Fruit fly (Drosophila melanogaster): ENCODE measurements around the gene CG33158.
A peak's percentile ranks its signal among the peaks of the same experiment; 100 is the strongest.

The CG33158 gene

DNA sequence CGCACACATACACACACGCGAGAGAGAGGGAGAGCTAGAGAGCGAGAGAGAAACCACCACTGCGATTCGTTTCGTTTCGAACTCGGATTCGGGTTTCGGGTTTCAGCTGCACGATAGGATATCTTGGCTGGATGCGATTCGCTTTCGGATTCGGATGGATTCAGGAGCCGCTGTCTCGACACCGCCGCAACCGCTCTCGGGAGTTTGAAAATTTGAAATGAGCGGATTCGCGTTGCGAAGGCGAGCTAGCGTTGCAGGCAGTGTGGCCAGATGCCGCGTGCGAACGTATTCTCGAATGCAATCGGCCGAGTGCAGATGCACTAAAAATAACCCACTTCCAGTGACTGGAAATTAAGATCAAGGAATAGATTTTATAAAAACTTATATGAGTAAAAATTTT, 7.8 kb upstream of the CG33158 start, which contains the start of gene fax (continued):
- no peak for TF ChIP-seq CG34406 (GFP tag; optimal IDR thresholded peaks at IDR 0.05)
- no peak for TF ChIP-seq Hr39 (GFP tag; optimal IDR thresholded peaks at IDR 0.05)
- TF ChIP-seq CG6854 (GFP tag; optimal IDR thresholded peaks at IDR 0.05), result peak; percentile 88
- TF ChIP-seq CG6808 (GFP tag; optimal IDR thresholded peaks at IDR 0.05), result no peak
- no peak for TF ChIP-seq CG11762 (GFP tag; optimal IDR thresholded peaks at IDR 0.05; ENCODE audit: insufficient read depth)
- no peak for TF ChIP-seq CG9139 (GFP tag; optimal IDR thresholded peaks at IDR 0.05)
- no peak for TF ChIP-seq Hr38 (GFP tag; optimal IDR thresholded peaks at IDR 0.05)
- no peak for TF ChIP-seq CG4318 (GFP tag; optimal IDR thresholded peaks at IDR 0.05)
- peak; percentile 28 for TF ChIP-seq Blimp-1 (GFP tag; optimal IDR thresholded peaks at IDR 0.05)
- TF ChIP-seq Eip78C (GFP tag), result peak; percentile 92
- no peak for TF ChIP-seq CG11902 (GFP tag; optimal IDR thresholded peaks at IDR 0.05)
- TF ChIP-seq Sox102F (GFP tag; optimal IDR thresholded peaks at IDR 0.05), result no peak
- peak; percentile 63; the same call in 1 of the 2 replicates for TF ChIP-seq CG15336 (GFP tag; IDR thresholded peaks at IDR 0.05)
- no peak for TF ChIP-seq CG8632 (GFP tag; optimal IDR thresholded peaks at IDR 0.05)
- peak in 1 of 2 experiments; percentile 26 for TF ChIP-seq salr (GFP tag; optimal IDR thresholded peaks at IDR 0.05)
- TF ChIP-seq eg (GFP tag; IDR thresholded peaks at IDR 0.05), result peak; percentile 55; the same call in 2 of the 3 replicates
- no peak for TF ChIP-seq fkh (GFP tag; optimal IDR thresholded peaks at IDR 0.05)
- TF ChIP-seq Eip93F (GFP tag; optimal IDR thresholded peaks at IDR 0.05), result no peak
- peak; percentile 65 for TF ChIP-seq esn (GFP tag; optimal IDR thresholded peaks at IDR 0.05)
- no peak for TF ChIP-seq vri (GFP tag; optimal IDR thresholded peaks at IDR 0.05)
- peak; percentile 66 for TF ChIP-seq Sox14 (GFP tag; optimal IDR thresholded peaks at IDR 0.05)
- TF ChIP-seq CG11294 (GFP tag; IDR thresholded peaks at IDR 0.05), result no peak
- TF ChIP-seq ss (GFP tag; optimal IDR thresholded peaks at IDR 0.05), result no peak
- TF ChIP-seq cyc (GFP tag; optimal IDR thresholded peaks at IDR 0.05), result peak; percentile 7
- TF ChIP-seq CG16779 (tag; optimal IDR thresholded peaks at IDR 0.05), result no peak
- no peak for TF ChIP-seq CG8319 (GFP tag; optimal IDR thresholded peaks at IDR 0.05)
- no peak for TF ChIP-seq Gug (GFP tag; IDR thresholded peaks at IDR 0.05)
- no peak for TF ChIP-seq Lpt (GFP tag; optimal IDR thresholded peaks at IDR 0.05)
- peak; percentile 32 for TF ChIP-seq lz (GFP tag; optimal IDR thresholded peaks at IDR 0.05)
- peak; percentile 51 for TF ChIP-seq achi (GFP tag; optimal IDR thresholded peaks at IDR 0.05)
- no peak for TF ChIP-seq pdm3 (GFP tag; optimal IDR thresholded peaks at IDR 0.05)
- peak; percentile 43 for TF ChIP-seq CG3032 (tag; optimal IDR thresholded peaks at IDR 0.05)
- TF ChIP-seq Smox (GFP tag; optimal IDR thresholded peaks at IDR 0.05), result peak; percentile 18
- TF ChIP-seq fd59A (GFP tag; optimal IDR thresholded peaks at IDR 0.05), result no peak

- TF ChIP-seq cyc (GFP tag; optimal IDR thresholded peaks at IDR 0.05), result peak; percentile 44
- TF ChIP-seq CG7368 (GFP tag; optimal IDR thresholded peaks at IDR 0.05), result no peak
- TF ChIP-seq Eip75B (GFP tag; optimal IDR thresholded peaks at IDR 0.05), result no peak
- TF ChIP-seq fkh (GFP tag; optimal IDR thresholded peaks at IDR 0.05), result peak; percentile 67
- TF ChIP-seq CG10669 (GFP tag; optimal IDR thresholded peaks at IDR 0.05), result no peak
- peak; percentile 8 for TF ChIP-seq CG3032 (tag; optimal IDR thresholded peaks at IDR 0.05)
- peak; percentile 46 for TF ChIP-seq CG31627 (GFP tag; optimal IDR thresholded peaks at IDR 0.05)
- no peak for TF ChIP-seq Blimp-1 (GFP tag; optimal IDR thresholded peaks at IDR 0.05)
- no peak for TF ChIP-seq acj6 (GFP tag; optimal IDR thresholded peaks at IDR 0.05)
- peak; percentile 37 for TF ChIP-seq Hr39 (GFP tag; optimal IDR thresholded peaks at IDR 0.05)
- TF ChIP-seq Sox14 (GFP tag; optimal IDR thresholded peaks at IDR 0.05), result peak; percentile 87
- TF ChIP-seq CG9139 (GFP tag; optimal IDR thresholded peaks at IDR 0.05), result no peak
- TF ChIP-seq lz (GFP tag; optimal IDR thresholded peaks at IDR 0.05), result peak; percentile 47
- TF ChIP-seq CG4318 (GFP tag; optimal IDR thresholded peaks at IDR 0.05), result no peak
- TF ChIP-seq CG15336 (GFP tag; IDR thresholded peaks at IDR 0.05), result 0 out of 2 replicates have a peak, but pooled peaks have one; percentile 23
- TF ChIP-seq CG6854 (GFP tag; optimal IDR thresholded peaks at IDR 0.05), result no peak
- TF ChIP-seq esn (GFP tag; optimal IDR thresholded peaks at IDR 0.05), result peak; percentile 39
- no peak for TF ChIP-seq Hr4 (GFP tag; optimal IDR thresholded peaks at IDR 0.05)
- TF ChIP-seq ss (GFP tag; optimal IDR thresholded peaks at IDR 0.05), result no peak
- no peak for TF ChIP-seq CG11902 (GFP tag; optimal IDR thresholded peaks at IDR 0.05)
- TF ChIP-seq Ets96B (tag; optimal IDR thresholded peaks at IDR 0.05), result no peak
- no peak for TF ChIP-seq OdsH (GFP tag; optimal IDR thresholded peaks at IDR 0.05)
- TF ChIP-seq net (GFP tag; optimal IDR thresholded peaks at IDR 0.05), result no peak
- no peak for TF ChIP-seq Lpt (GFP tag; optimal IDR thresholded peaks at IDR 0.05)
Measured at dm6 chr3L:16412394-16412950, 6.9 kb upstream of the CG33158 start, which contains the start of gene Serinc. Serinc (plus strand) TSS chr3L:16412722.
